Worm (Caenorhabditis elegans) whole organism, late embryonic: ENCODE data around the gene mxl-3.

Source experiments
- F13H6.1 ChIP-seq: sonication (generic microtip); optimal IDR thresholded peaks from 2 replicates; lab custom pipeline; 2016; ENCODE audit warnings: missing genetic modification characterization, missing compliant biosample characterization
- K09A11.1 ChIP-seq: sonication (generic microtip); optimal IDR thresholded peaks from 2 replicates; lab custom pipeline; 2017; ENCODE audit warnings: antibody characterized with exemption, mild to moderate bottlenecking, missing genetic modification characterization, missing compliant biosample characterization; ENCODE audit not compliant: insufficient read depth
- ama-1 ChIP-seq: fragments of 150-350 bp; optimal IDR thresholded peaks from 2 replicates; lab custom pipeline; 2014
- ceh-14 ChIP-seq: sonication (generic microtip); optimal IDR thresholded peaks from 2 replicates; lab custom pipeline; 2016; ENCODE audit warnings: missing genotype, missing genetic modification characterization, missing compliant biosample characterization
- ceh-18 ChIP-seq: sonication (generic microtip); optimal IDR thresholded peaks from 2 replicates; lab custom pipeline; 2016; ENCODE audit warnings: missing genetic modification characterization, missing compliant biosample characterization
- ceh-19 ChIP-seq: fragments of 200-800 bp; sonication (Bioruptor generic); optimal IDR thresholded peaks from 2 replicates; lab custom pipeline; 2018; ENCODE audit warnings: mild to moderate bottlenecking, missing genetic modification characterization, missing compliant biosample characterization
- ceh-22 ChIP-seq: sonication (generic microtip); optimal IDR thresholded peaks from 2 replicates; lab custom pipeline; 2017; ENCODE audit warnings: missing biosample characterization, missing genetic modification characterization
- ceh-30 ChIP-seq: fragments of 150-350 bp; optimal IDR thresholded peaks from 2 replicates; lab custom pipeline; 2014; ENCODE audit warnings: missing biosample characterization, missing genetic modification characterization
- ceh-31 ChIP-seq: sonication (generic microtip); optimal IDR thresholded peaks from 2 replicates; lab custom pipeline; 2016; ENCODE audit warnings: missing genetic modification characterization, missing compliant biosample characterization
- ceh-6 ChIP-seq: fragments of 200-800 bp; sonication (Bioruptor generic); optimal IDR thresholded peaks from 2 replicates; lab custom pipeline; 2018; ENCODE audit warnings: mild to moderate bottlenecking, missing genetic modification characterization, missing compliant biosample characterization
- che-1 ChIP-seq: sonication (generic microtip); optimal IDR thresholded peaks from 2 replicates; lab custom pipeline; 2016; ENCODE audit warnings: mild to moderate bottlenecking, missing genetic modification characterization, missing compliant biosample characterization
- dve-1 ChIP-seq: sonication (generic microtip); optimal IDR thresholded peaks from 2 replicates; lab custom pipeline; 2017; ENCODE audit warnings: antibody characterized with exemption, mild to moderate bottlenecking, missing genetic modification characterization, missing compliant biosample characterization
- elt-2 ChIP-seq: sonication (generic microtip); optimal IDR thresholded peaks from 2 replicates; lab custom pipeline; 2016; ENCODE audit warnings: missing genetic modification reagents, missing genetic modification characterization, missing compliant biosample characterization
- elt-4 ChIP-seq: sonication (generic microtip); optimal IDR thresholded peaks from 2 replicates; lab custom pipeline; 2016; ENCODE audit warnings: missing genetic modification characterization, missing compliant biosample characterization
- eyg-1 ChIP-seq: sonication (generic microtip); optimal IDR thresholded peaks from 2 replicates; lab custom pipeline; 2016; ENCODE audit warnings: missing genotype, missing genetic modification characterization, missing compliant biosample characterization
- fkh-10 ChIP-seq: fragments of 150-350 bp; optimal IDR thresholded peaks from 2 replicates; lab custom pipeline; 2014; ENCODE audit warnings: missing biosample characterization, missing genetic modification reagents, missing genetic modification characterization
- gmeb-2 ChIP-seq: sonication (generic microtip); optimal IDR thresholded peaks from 2 replicates; lab custom pipeline; 2016; ENCODE audit warnings: missing genetic modification characterization, inconsistent platforms, missing compliant biosample characterization
- hlh-15 ChIP-seq: sonication (generic microtip); optimal IDR thresholded peaks from 2 replicates; lab custom pipeline; 2016; ENCODE audit warnings: missing genetic modification characterization, missing compliant biosample characterization
- hlh-30 ChIP-seq: sonication (generic microtip); optimal IDR thresholded peaks from 2 replicates; lab custom pipeline; 2017; ENCODE audit warnings: antibody characterized with exemption, missing genetic modification characterization, missing compliant biosample characterization; ENCODE audit not compliant: insufficient read depth
- hlh-6 ChIP-seq: sonication (generic microtip); optimal IDR thresholded peaks from 2 replicates; lab custom pipeline; 2016; ENCODE audit warnings: missing genotype, missing genetic modification characterization, missing compliant biosample characterization
- hlh-8 ChIP-seq: sonication (generic microtip); optimal IDR thresholded peaks from 2 replicates; lab custom pipeline; 2016; ENCODE audit warnings: missing genotype, missing genetic modification characterization, missing compliant biosample characterization
- mec-3 ChIP-seq: sonication (generic microtip); optimal IDR thresholded peaks from 2 replicates; lab custom pipeline; 2016; ENCODE audit warnings: borderline replicate concordance, missing genetic modification characterization, missing compliant biosample characterization
- npax-4 ChIP-seq: sonication (generic microtip); optimal IDR thresholded peaks from 2 replicates; lab custom pipeline; 2016; ENCODE audit warnings: missing genetic modification characterization, missing compliant biosample characterization
- odd-2 ChIP-seq: sonication (generic microtip); optimal IDR thresholded peaks from 2 replicates; lab custom pipeline; 2017; ENCODE audit warnings: antibody characterized with exemption, mild to moderate bottlenecking, missing genetic modification characterization, missing compliant biosample characterization
- pat-9 ChIP-seq: fragments of 200-800 bp; sonication (Bioruptor generic); optimal IDR thresholded peaks from 2 replicates; lab custom pipeline; 2018; ENCODE audit warnings: mild to moderate bottlenecking, missing genetic modification characterization, moderate library complexity, missing compliant biosample characterization
- pha-2 ChIP-seq: sonication (generic microtip); optimal IDR thresholded peaks from 2 replicates; lab custom pipeline; 2017; ENCODE audit warnings: mild to moderate bottlenecking, missing genetic modification characterization, missing compliant biosample characterization
- pha-4 ChIP-seq: fragments of 150-350 bp; optimal IDR thresholded peaks from 2 replicates; lab custom pipeline; 2018; ENCODE audit warnings: missing biosample characterization, missing genetic modification reagents, missing genetic modification characterization
- pqm-1 ChIP-seq: sonication (generic microtip); optimal IDR thresholded peaks from 2 replicates; lab custom pipeline; 2016; ENCODE audit warnings: missing genetic modification characterization, missing compliant biosample characterization
- ref-2 ChIP-seq: sonication (generic microtip); optimal IDR thresholded peaks from 2 replicates; lab custom pipeline; 2016; ENCODE audit warnings: missing genetic modification characterization, missing compliant biosample characterization
- rnt-1 ChIP-seq: sonication (generic microtip); optimal IDR thresholded peaks from 2 replicates; lab custom pipeline; 2016; ENCODE audit warnings: missing genetic modification characterization, missing compliant biosample characterization
- sox-4 ChIP-seq: sonication (generic microtip); optimal IDR thresholded peaks from 2 replicates; lab custom pipeline; 2017; ENCODE audit warnings: mild to moderate bottlenecking, missing genetic modification characterization, inconsistent platforms, missing compliant biosample characterization
- tbx-2 ChIP-seq: sonication (generic microtip); optimal IDR thresholded peaks from 2 replicates; lab custom pipeline; 2016; ENCODE audit warnings: missing genetic modification characterization, missing compliant biosample characterization
- tbx-7 ChIP-seq: sonication (generic microtip); optimal IDR thresholded peaks from 2 replicates; lab custom pipeline; 2016; ENCODE audit warnings: missing genotype, missing genetic modification characterization, missing compliant biosample characterization
- ttx-3 ChIP-seq: sonication (generic microtip); optimal IDR thresholded peaks from 2 replicates; lab custom pipeline; 2016; ENCODE audit warnings: missing genetic modification reagents, missing genetic modification characterization, missing compliant biosample characterization
- unc-3 ChIP-seq, 2 experiments: fragments of 200-800 bp in 1 of 2; sonication (Bioruptor generic) in 1 of 2; sonication (generic microtip) in 1 of 2; conservative IDR thresholded peaks in 1 of 2; optimal IDR thresholded peaks in 1 of 2; 2 replicates each; pipeline versions ENCODE4 v1.3.6 to Lab custom; 2016 to 2022; ENCODE audit warnings: missing compliant biosample characterization in 2 of 2, missing genetic modification characterization in 2 of 2, missing genetic modification reagents in 1 of 2
- ztf-16 ChIP-seq: sonication (generic microtip); optimal IDR thresholded peaks from 2 replicates; lab custom pipeline; 2017; ENCODE audit warnings: missing genetic modification characterization, missing compliant biosample characterization

mxl-3 gene

ce11 chrX:13360632-13361031 lies 10.0 kb upstream of the mxl-3 start:
- TF ChIP-seq ceh-22 (tag; lab: Kevin White, UChicago) (no peak), ceh-31 (tag; lab: Kevin White, UChicago) (no peak), elt-2 (tag; lab: Kevin White, UChicago) (peak; percentile 43), unc-3 (GFP tag; conservative IDR thresholded peaks at IDR 0.05; lab: Robert Waterston, UW) (no peak), unc-3 (tag; optimal IDR thresholded peaks at IDR 0.05; lab: Kevin White, UChicago) (no peak), K09A11.1 (tag; lab: Kevin White, UChicago) (no peak), dve-1 (tag; lab: Kevin White, UChicago) (no peak), ceh-6 (GFP tag; lab: Kevin White, UChicago) (no peak)

ce11 chrX:13359800-13360199 lies 9.2 kb upstream of the mxl-3 start:
- TF ChIP-seq ceh-19 (GFP tag; lab: Kevin White, UChicago) (no peak), F13H6.1 (tag; lab: Kevin White, UChicago) (no peak), rnt-1 (tag; lab: Kevin White, UChicago) (no peak), ceh-30 (tag; lab: Kevin White, UChicago) (no peak), pat-9 (tag; lab: Kevin White, UChicago) (no peak), hlh-6 (tag; lab: Kevin White, UChicago) (no peak), pqm-1 (tag; lab: Kevin White, UChicago) (no peak)

- TF ChIP-seq hlh-30 (tag; lab: Kevin White, UChicago), result peak; percentile 93
- peak; percentile 59 for TF ChIP-seq ceh-18 (tag; lab: Kevin White, UChicago)
- no peak for TF ChIP-seq ref-2 (tag; lab: Kevin White, UChicago)
- peak; percentile 2 for TF ChIP-seq ceh-31 (tag; lab: Kevin White, UChicago)
- peak; percentile 22 for TF ChIP-seq tbx-2 (tag; lab: Kevin White, UChicago)
- TF ChIP-seq elt-4 (tag; lab: Kevin White, UChicago), result no peak
These were observed 8.0 kb upstream of the mxl-3 start for ce11 chrX:13358573-13358972.

ce11 chrX:13357673-13358072 lies 7.1 kb upstream of the mxl-3 start:
- TF ChIP-seq fkh-10 (GFP tag; lab: Kevin White, UChicago), result no peak
- TF ChIP-seq ceh-14 (tag; lab: Kevin White, UChicago), result no peak
- no peak for TF ChIP-seq odd-2 (tag; lab: Kevin White, UChicago)
- no peak for TF ChIP-seq gmeb-2 (tag; lab: Kevin White, UChicago)
- TF ChIP-seq tbx-2 (tag; lab: Kevin White, UChicago), result no peak

ce11 chrX:13356469-13356868 lies 5.9 kb upstream of the mxl-3 start:
- no peak for TF ChIP-seq che-1 (tag; lab: Kevin White, UChicago)

- no peak for TF ChIP-seq ztf-16 (tag; lab: Kevin White, UChicago)
- no peak for TF ChIP-seq sox-4 (tag; lab: Kevin White, UChicago)
- TF ChIP-seq ceh-30 (tag; lab: Kevin White, UChicago), result no peak
- TF ChIP-seq hlh-8 (tag; lab: Kevin White, UChicago), result no peak
- TF ChIP-seq ttx-3 (tag; lab: Kevin White, UChicago), result no peak
- no peak for TF ChIP-seq F13H6.1 (tag; lab: Kevin White, UChicago)
- no peak for TF ChIP-seq hlh-15 (tag; lab: Kevin White, UChicago)
- no peak for TF ChIP-seq gmeb-2 (tag; lab: Kevin White, UChicago)
- no peak for TF ChIP-seq eyg-1
- no peak for TF ChIP-seq ceh-6 (GFP tag; lab: Kevin White, UChicago)
- TF ChIP-seq tbx-7 (tag; lab: Kevin White, UChicago), result no peak
- TF ChIP-seq pat-9 (tag; lab: Kevin White, UChicago), result no peak
- no peak for TF ChIP-seq che-1 (tag; lab: Kevin White, UChicago)
- no peak for TF ChIP-seq pha-2 (tag; lab: Kevin White, UChicago)
- TF ChIP-seq mec-3 (tag; lab: Kevin White, UChicago), result no peak
- no peak for TF ChIP-seq ref-2 (tag; lab: Kevin White, UChicago)
- TF ChIP-seq npax-4 (tag; lab: Kevin White, UChicago), result no peak
- TF ChIP-seq pha-4 (tag; lab: Kevin White, UChicago), result no peak
- TF ChIP-seq ama-1 (lab: Kevin White, UChicago), result no peak
- no peak for TF ChIP-seq rnt-1 (tag; lab: Kevin White, UChicago)
These were observed 4.2 kb upstream of the mxl-3 start for ce11 chrX:13354672-13355407.
